Fruit fly (Drosophila melanogaster) whole organism, embryonic: ENCODE results near the gene CG11600.

ENCODE experiments used
- Atf-2 ChIP-seq: fragments of 200-800 bp; sonication (Bioruptor generic); optimal IDR thresholded peaks from 2 replicates; lab custom pipeline; 2016; ENCODE audit warnings: missing biosample characterization, missing genetic modification characterization
- B-H1 ChIP-seq: fragments of 200-800 bp; sonication (Bioruptor generic); IDR thresholded peaks from 3 replicates; pipeline ENCODE4 v1.3.6; 2022; ENCODE audit warnings: missing biosample characterization, missing genetic modification characterization
- C15 ChIP-seq: fragments of 200-800 bp; sonication (Bioruptor generic); IDR thresholded peaks from 3 replicates; pipeline ENCODE4 v1.3.6; 2022; ENCODE audit warnings: missing biosample characterization, missing genetic modification characterization
- CG12236 ChIP-seq: fragments of 200-800 bp; sonication (Bioruptor generic); optimal IDR thresholded peaks from 2 replicates; lab custom pipeline; 2016; ENCODE audit warnings: missing biosample characterization, missing genetic modification characterization
- CG12391 ChIP-seq: fragments of 200-800 bp; sonication (Bioruptor generic); optimal IDR thresholded peaks from 3 replicates; lab custom pipeline; 2018; ENCODE audit warnings: missing biosample characterization, mild to moderate bottlenecking, missing genetic modification characterization, moderate library complexity
- CG12942 ChIP-seq: fragments of 200-800 bp; sonication (Bioruptor generic); optimal IDR thresholded peaks from 3 replicates; lab custom pipeline; 2016; ENCODE audit warnings: missing biosample characterization, missing genetic modification characterization
- CG13123 ChIP-seq: fragments of 200-800 bp; sonication (Bioruptor generic); optimal IDR thresholded peaks from 2 replicates; lab custom pipeline; 2016; ENCODE audit warnings: missing biosample characterization, missing genetic modification characterization
- CG13287 ChIP-seq: fragments of 200-800 bp; sonication (Bioruptor generic); IDR thresholded peaks from 2 replicates; pipeline ENCODE4 v1.3.6; 2022; ENCODE audit warnings: missing biosample characterization, missing genetic modification characterization; ENCODE audit not compliant: partially characterized antibody
- CG13775 ChIP-seq: fragments of 200-800 bp; sonication (Bioruptor generic); optimal IDR thresholded peaks from 3 replicates; lab custom pipeline; 2017; ENCODE audit warnings: missing biosample characterization, mild to moderate bottlenecking, missing genetic modification characterization
- CG13894 ChIP-seq: fragments of 200-800 bp; sonication (Bioruptor generic); optimal IDR thresholded peaks from 3 replicates; lab custom pipeline; 2018; ENCODE audit warnings: missing biosample characterization, mild to moderate bottlenecking, missing genetic modification characterization, moderate library complexity
- CG14014 ChIP-seq: fragments of 200-800 bp; sonication (Bioruptor generic); IDR thresholded peaks from 2 replicates; pipeline ENCODE4 v1.3.6; 2022; ENCODE audit warnings: missing biosample characterization, missing genetic modification characterization
- CG15479 ChIP-seq: fragments of 200-800 bp; sonication (Bioruptor generic); optimal IDR thresholded peaks from 3 replicates; lab custom pipeline; 2019; ENCODE audit warnings: missing biosample characterization, mild to moderate bottlenecking, missing genetic modification characterization, moderate library complexity
- CG16779 ChIP-seq: fragments of 200-800 bp; sonication (Bioruptor generic); IDR thresholded peaks from 2 replicates; pipeline ENCODE4 v1.3.6; 2022; ENCODE audit warnings: missing biosample characterization, missing genetic modification characterization
- CG16815 ChIP-seq: fragments of 200-800 bp; sonication (Bioruptor generic); optimal IDR thresholded peaks from 3 replicates; lab custom pipeline; 2017; ENCODE audit warnings: missing biosample characterization, mild to moderate bottlenecking, missing genetic modification characterization
- CG18619 ChIP-seq: fragments of 200-800 bp; sonication (Bioruptor generic); optimal IDR thresholded peaks from 3 replicates; lab custom pipeline; 2017; ENCODE audit warnings: missing biosample characterization, mild to moderate bottlenecking, missing genetic modification characterization
- CG2875 ChIP-seq: fragments of 200-800 bp; sonication (Bioruptor generic); optimal IDR thresholded peaks from 2 replicates; lab custom pipeline; 2017; ENCODE audit warnings: missing biosample characterization, mild to moderate bottlenecking, missing genetic modification characterization, missing genetic modification reagents
- CG31224 ChIP-seq: fragments of 200-800 bp; sonication (Bioruptor generic); IDR thresholded peaks from 2 replicates; pipeline ENCODE4 v1.3.6; 2022; ENCODE audit warnings: missing biosample characterization, missing genetic modification characterization
- CG3995 ChIP-seq: fragments of 200-800 bp; sonication (Bioruptor generic); optimal IDR thresholded peaks from 3 replicates; lab custom pipeline; 2016; ENCODE audit warnings: missing biosample characterization, missing genetic modification characterization
- CG4730 ChIP-seq: fragments of 200-800 bp; sonication (Bioruptor generic); IDR thresholded peaks from 2 replicates; pipeline ENCODE4 v1.3.6; 2022; ENCODE audit warnings: missing biosample characterization, missing genetic modification characterization
- CG8089 ChIP-seq: fragments of 200-800 bp; sonication (Bioruptor generic); optimal IDR thresholded peaks from 3 replicates; lab custom pipeline; 2016; ENCODE audit warnings: missing biosample characterization, missing genetic modification characterization
- CG8290 ChIP-seq, 3 experiments: fragments of 200-800 bp; sonication (Bioruptor generic); optimal IDR thresholded peaks; 2 replicates each; lab custom pipeline; 2016 to 2019; ENCODE audit warnings: missing biosample characterization in 3 of 3, missing genetic modification characterization in 3 of 3, mild to moderate bottlenecking in 2 of 3, moderate library complexity in 1 of 3
- CG8388 ChIP-seq: fragments of 200-800 bp; sonication (Bioruptor generic); optimal IDR thresholded peaks from 2 replicates; lab custom pipeline; 2019; ENCODE audit warnings: missing biosample characterization, mild to moderate bottlenecking, missing genetic modification characterization, moderate library complexity
- Fer3 ChIP-seq: fragments of 200-800 bp; sonication (Bioruptor generic); optimal IDR thresholded peaks from 2 replicates; lab custom pipeline; 2018; ENCODE audit warnings: missing biosample characterization, mild to moderate bottlenecking, missing genetic modification characterization, moderate library complexity
- H2.0 ChIP-seq: fragments of 200-800 bp; sonication (Bioruptor generic); IDR thresholded peaks from 2 replicates; pipeline ENCODE4 v1.3.6; 2022; ENCODE audit warnings: missing biosample characterization, missing genetic modification characterization
- HLH54F ChIP-seq: fragments of 200-800 bp; sonication (Bioruptor generic); optimal IDR thresholded peaks from 3 replicates; lab custom pipeline; 2016; ENCODE audit warnings: missing biosample characterization, missing genetic modification characterization
- HmgD ChIP-seq: fragments of 200-800 bp; sonication (Bioruptor generic); optimal IDR thresholded peaks from 3 replicates; lab custom pipeline; 2016; ENCODE audit warnings: missing biosample characterization, missing genetic modification characterization
- MESR4 ChIP-seq: fragments of 200-800 bp; sonication (Bioruptor generic); optimal IDR thresholded peaks from 2 replicates; lab custom pipeline; 2018; ENCODE audit warnings: missing biosample characterization, mild to moderate bottlenecking, missing genetic modification characterization, moderate library complexity
- Max ChIP-seq: fragments of 200-800 bp; sonication (Bioruptor generic); optimal IDR thresholded peaks from 2 replicates; lab custom pipeline; 2016; ENCODE audit warnings: missing biosample characterization, mild to moderate bottlenecking, missing genetic modification characterization
- Myb ChIP-seq: fragments of 200-800 bp; sonication (Bioruptor generic); optimal IDR thresholded peaks from 2 replicates; lab custom pipeline; 2016; ENCODE audit warnings: missing biosample characterization, missing genetic modification characterization
- NC2β ChIP-seq: fragments of 200-800 bp; sonication (Bioruptor generic); optimal IDR thresholded peaks from 2 replicates; lab custom pipeline; 2016; ENCODE audit warnings: missing biosample characterization, missing genetic modification characterization
- Sin3A ChIP-seq: fragments of >200 bp; optimal IDR thresholded peaks from 2 replicates; lab custom pipeline; 2018
- Xbp1 ChIP-seq: fragments of 200-800 bp; sonication (Bioruptor generic); optimal IDR thresholded peaks from 3 replicates; lab custom pipeline; 2016; ENCODE audit warnings: missing biosample characterization, mild to moderate bottlenecking, missing genetic modification characterization
- ara ChIP-seq: fragments of 200-800 bp; sonication (Bioruptor generic); IDR thresholded peaks from 2 replicates; pipeline ENCODE4 v1.3.6; 2022; ENCODE audit warnings: missing biosample characterization, missing genetic modification characterization
- crc ChIP-seq: fragments of 200-800 bp; sonication (Bioruptor generic); optimal IDR thresholded peaks from 2 replicates; lab custom pipeline; 2016; ENCODE audit warnings: missing biosample characterization, missing genetic modification characterization
- dysf ChIP-seq: fragments of 200-800 bp; sonication (Bioruptor generic); IDR thresholded peaks from 3 replicates; pipeline ENCODE4 v1.3.6; 2022; ENCODE audit warnings: missing biosample characterization, missing genetic modification characterization
- en ChIP-seq: fragments of 200-800 bp; sonication (Bioruptor generic); optimal IDR thresholded peaks from 2 replicates; lab custom pipeline; 2016; ENCODE audit warnings: missing biosample characterization, missing genetic modification characterization
- fd102C ChIP-seq: fragments of 200-800 bp; sonication (Bioruptor generic); optimal IDR thresholded peaks from 2 replicates; lab custom pipeline; 2018; ENCODE audit warnings: missing biosample characterization, mild to moderate bottlenecking, missing genetic modification characterization, moderate library complexity
- gce ChIP-seq: fragments of 200-800 bp; sonication (Bioruptor generic); IDR thresholded peaks from 3 replicates; pipeline ENCODE4 v1.3.6; 2022; ENCODE audit warnings: missing biosample characterization, missing genetic modification characterization
- grau ChIP-seq: fragments of 200-800 bp; optimal IDR thresholded peaks from 3 replicates; lab custom pipeline; 2019; ENCODE audit warnings: missing biosample characterization, mild to moderate bottlenecking, missing genetic modification characterization, moderate library complexity
- gt ChIP-seq: fragments of 200-800 bp; sonication (Bioruptor generic); IDR thresholded peaks from 2 replicates; pipeline ENCODE4 v1.3.6; 2022; ENCODE audit warnings: missing biosample characterization, missing genetic modification characterization
- knrl ChIP-seq: fragments of 200-800 bp; sonication (Bioruptor generic); IDR thresholded peaks from 3 replicates; pipeline ENCODE4 v1.3.6; 2022; ENCODE audit warnings: missing biosample characterization, missing genetic modification characterization; ENCODE audit not compliant: partially characterized antibody
- lola ChIP-seq, 3 experiments: fragments of >200 bp in 2 of 3; fragments of 200-800 bp in 1 of 3; sonication (Bioruptor generic) in 1 of 3; optimal IDR thresholded peaks; 2 replicates each; lab custom pipeline; 2017 to 2019; ENCODE audit warnings: missing biosample characterization in 3 of 3, missing genetic modification characterization in 3 of 3, mild to moderate bottlenecking in 1 of 3, moderate library complexity in 1 of 3
- psq ChIP-seq: fragments of 200-800 bp; sonication (Bioruptor generic); optimal IDR thresholded peaks from 2 replicates; lab custom pipeline; 2017; ENCODE audit warnings: missing biosample characterization, missing genetic modification characterization
- ro ChIP-seq: fragments of 200-800 bp; sonication (Bioruptor generic); IDR thresholded peaks from 2 replicates; pipeline ENCODE4 v1.3.6; 2022; ENCODE audit warnings: missing biosample characterization, missing genetic modification characterization
- schlank ChIP-seq: fragments of 200-800 bp; sonication (Bioruptor generic); optimal IDR thresholded peaks from 2 replicates; lab custom pipeline; 2018; ENCODE audit warnings: missing biosample characterization, mild to moderate bottlenecking, missing genetic modification characterization
- sim ChIP-seq: fragments of 200-800 bp; sonication (Bioruptor generic); IDR thresholded peaks from 2 replicates; pipeline ENCODE4 v1.3.6; 2022; ENCODE audit warnings: missing biosample characterization, missing genetic modification characterization
- trh ChIP-seq: fragments of 200-800 bp; sonication (Bioruptor generic); optimal IDR thresholded peaks from 2 replicates; lab custom pipeline; 2016; ENCODE audit warnings: missing biosample characterization, missing genetic modification characterization
- tx ChIP-seq: fragments of 200-800 bp; sonication (Bioruptor generic); optimal IDR thresholded peaks from 2 replicates; lab custom pipeline; 2016; ENCODE audit warnings: missing biosample characterization, missing genetic modification characterization
- vnd ChIP-seq: fragments of 200-800 bp; sonication (Bioruptor generic); IDR thresholded peaks from 3 replicates; pipeline ENCODE4 v1.3.6; 2022; ENCODE audit warnings: missing biosample characterization, missing genetic modification characterization; ENCODE audit not compliant: partially characterized antibody

Gene CG11600

dm6 chr3R:12653511-12654252, 17.3 kb downstream of the CG11600 start (continued):
- TF ChIP-seq CG31224 (GFP tag; lab: Robert Waterston, UW) (peak; percentile 70), dysf (GFP tag; lab: Robert Waterston, UW) (peak; percentile 93), ro (peak; percentile 54; the same call in 1 of the 2 replicates), fd102C (no peak), gt (GFP tag; lab: Robert Waterston, UW) (peak; percentile 72), lola (GFP tag; optimal IDR thresholded peaks at IDR 0.05; lab: Kevin White, UChicago) (peak in 1 of 3 experiments; percentile 0), Max (peak; percentile 53), CG8388 (GFP tag; lab: Kevin White, UChicago) (peak; percentile 72), Sin3A (lab: Kevin White, UChicago) (no peak), Xbp1 (GFP tag; lab: Kevin White, UChicago) (peak; percentile 81), CG13894 (tag; lab: Kevin White, UChicago) (no peak), CG13287 (GFP tag; lab: Robert Waterston, UW) (peak; percentile 16; the same call in 1 of the 2 replicates), grau (tag; lab: Kevin White, UChicago) (peak; percentile 85), MESR4 (no peak), sim (0 out of 2 replicates have a peak, but pooled peaks have one; percentile 55), knrl (GFP tag; lab: Robert Waterston, UW) (no peak), NC2β (GFP tag; lab: Kevin White, UChicago) (peak; percentile 66), trh (GFP tag; lab: Kevin White, UChicago) (peak; percentile 48), Atf-2 (GFP tag; lab: Kevin White, UChicago) (peak; percentile 83), B-H1 (GFP tag; lab: Robert Waterston, UW) (peak; percentile 72), CG2875 (GFP tag; lab: Kevin White, UChicago) (peak; percentile 70), CG14014 (GFP tag; lab: Robert Waterston, UW) (peak; percentile 80), CG13123 (GFP tag; lab: Kevin White, UChicago) (peak; percentile 30), CG8290 (GFP tag; optimal IDR thresholded peaks at IDR 0.05; lab: Kevin White, UChicago) (no peak), CG8290 (tag; optimal IDR thresholded peaks at IDR 0.05; lab: Kevin White, UChicago) (peak in 1 of 2 experiments; percentile 76), H2.0 (GFP tag; lab: Robert Waterston, UW) (peak; percentile 56; the same call in 1 of the 2 replicates), ara (GFP tag; lab: Robert Waterston, UW) (peak; percentile 70), crc (GFP tag; lab: Kevin White, UChicago) (peak; percentile 73), CG12942 (GFP tag; lab: Kevin White, UChicago) (peak; percentile 83), CG4730 (GFP tag; lab: Robert Waterston, UW) (peak; percentile 73), vnd (no peak), CG16815 (GFP tag; lab: Kevin White, UChicago) (peak; percentile 58), gce (GFP tag; lab: Robert Waterston, UW) (peak; percentile 58; the same call in 1 of the 3 replicates), HLH54F (peak; percentile 68), schlank (tag; lab: Kevin White, UChicago) (peak; percentile 26), CG18619 (GFP tag; lab: Kevin White, UChicago) (peak; percentile 82), CG8089 (peak; percentile 69), HmgD (GFP tag; lab: Kevin White, UChicago) (no peak), C15 (GFP tag; lab: Robert Waterston, UW) (no peak), CG3995 (GFP tag; lab: Kevin White, UChicago) (peak; percentile 38), tx (peak; percentile 72), Myb (GFP tag; lab: Kevin White, UChicago) (peak; percentile 61), CG12236 (peak; percentile 48), en (GFP tag; lab: Kevin White, UChicago) (peak; percentile 45), Fer3 (tag; lab: Kevin White, UChicago) (peak; percentile 69), CG16779 (GFP tag; lab: Robert Waterston, UW) (no peak), CG12391 (peak; percentile 77), CG13775 (peak; percentile 76), CG15479 (GFP tag; lab: Kevin White, UChicago) (no peak), psq (GFP tag; lab: Kevin White, UChicago) (peak; percentile 13)
